Fruit fly (Drosophila melanogaster) whole organism, embryonic: Measurements from ENCODE around the gene CG14395.
A peak's percentile ranks its signal among the peaks of the same experiment; 100 is the strongest.

Source experiments
- Abd-B ChIP-seq: fragments of 200-800 bp; sonication (Bioruptor generic); optimal IDR thresholded peaks from 2 replicates; lab custom pipeline; 2018; ENCODE audit warnings: missing biosample characterization, mild to moderate bottlenecking, missing genetic modification characterization, moderate library complexity
- CG10543 ChIP-seq: fragments of 200-800 bp; sonication (Bioruptor generic); optimal IDR thresholded peaks from 3 replicates; lab custom pipeline; 2017; ENCODE audit warnings: missing biosample characterization, mild to moderate bottlenecking, missing genetic modification characterization, moderate library complexity
- CG1233 ChIP-seq: fragments of 200-800 bp; sonication (Bioruptor generic); optimal IDR thresholded peaks from 4 replicates; lab custom pipeline; 2018; ENCODE audit warnings: missing biosample characterization, mild to moderate bottlenecking, missing genetic modification characterization
- CG12391 ChIP-seq: fragments of 200-800 bp; sonication (Bioruptor generic); optimal IDR thresholded peaks from 3 replicates; lab custom pipeline; 2018; ENCODE audit warnings: missing biosample characterization, mild to moderate bottlenecking, missing genetic modification characterization, moderate library complexity
- CG1602 ChIP-seq: fragments of 200-800 bp; sonication (Bioruptor generic); optimal IDR thresholded peaks from 3 replicates; lab custom pipeline; 2016; ENCODE audit warnings: missing biosample characterization, missing genetic modification characterization
- CG17612 ChIP-seq: fragments of 200-800 bp; sonication (Bioruptor generic); IDR thresholded peaks from 2 replicates; pipeline ENCODE4 v1.3.6; 2022; ENCODE audit warnings: missing biosample characterization, missing genetic modification characterization
- CG2712 ChIP-seq: fragments of 200-800 bp; optimal IDR thresholded peaks from 3 replicates; lab custom pipeline; 2019; ENCODE audit warnings: missing biosample characterization, mild to moderate bottlenecking, missing genetic modification characterization, moderate library complexity
- CG3065 ChIP-seq: fragments of 200-800 bp; sonication (Bioruptor generic); optimal IDR thresholded peaks from 2 replicates; lab custom pipeline; 2016; ENCODE audit warnings: missing biosample characterization, missing genetic modification characterization
- CG3163 ChIP-seq: fragments of 200-800 bp; sonication (Bioruptor generic); optimal IDR thresholded peaks from 3 replicates; lab custom pipeline; 2016; ENCODE audit warnings: missing biosample characterization, missing genetic modification characterization
- CG32532 ChIP-seq: fragments of 200-800 bp; sonication (Bioruptor generic); IDR thresholded peaks from 2 replicates; pipeline ENCODE4 v1.3.6; 2022; ENCODE audit warnings: missing biosample characterization, missing genetic modification characterization
- CG33213 ChIP-seq: fragments of 200-800 bp; sonication (Bioruptor generic); optimal IDR thresholded peaks from 3 replicates; lab custom pipeline; 2016; ENCODE audit warnings: missing biosample characterization, missing genetic modification characterization
- CG4404 ChIP-seq: fragments of 200-800 bp; sonication (Bioruptor generic); IDR thresholded peaks from 2 replicates; pipeline ENCODE4 v1.3.6; 2022; ENCODE audit warnings: missing biosample characterization, missing genetic modification characterization
- CG4424 ChIP-seq: fragments of 200-800 bp; sonication (Bioruptor generic); optimal IDR thresholded peaks from 3 replicates; lab custom pipeline; 2016; ENCODE audit warnings: missing biosample characterization, missing genetic modification characterization
- CG4820 ChIP-seq: fragments of 200-800 bp; sonication (Bioruptor generic); optimal IDR thresholded peaks from 3 replicates; lab custom pipeline; 2016; ENCODE audit warnings: missing biosample characterization, missing genetic modification characterization
- CG6654 ChIP-seq: fragments of 200-800 bp; sonication (Bioruptor generic); optimal IDR thresholded peaks from 2 replicates; lab custom pipeline; 2017; ENCODE audit warnings: missing biosample characterization, mild to moderate bottlenecking, missing genetic modification characterization
- CG8359 ChIP-seq: fragments of 200-800 bp; sonication (Bioruptor generic); optimal IDR thresholded peaks from 2 replicates; lab custom pipeline; 2017; ENCODE audit warnings: missing biosample characterization, mild to moderate bottlenecking, missing genetic modification characterization, borderline replicate concordance
- CG8478 ChIP-seq: fragments of >200 bp; optimal IDR thresholded peaks from 2 replicates; lab custom pipeline; 2018
- CG8944 ChIP-seq: fragments of 200-800 bp; sonication (Bioruptor generic); optimal IDR thresholded peaks from 3 replicates; lab custom pipeline; 2016; ENCODE audit warnings: missing biosample characterization, missing genetic modification characterization
- CG9817 ChIP-seq: fragments of 200-800 bp; sonication (Bioruptor generic); optimal IDR thresholded peaks from 2 replicates; lab custom pipeline; 2018; ENCODE audit warnings: missing biosample characterization, mild to moderate bottlenecking, missing genetic modification characterization, moderate library complexity
- CoRest ChIP-seq: fragments of 200-800 bp; sonication (Bioruptor generic); optimal IDR thresholded peaks from 3 replicates; lab custom pipeline; 2018; ENCODE audit warnings: missing biosample characterization, mild to moderate bottlenecking, missing genetic modification characterization, moderate library complexity
- Deaf1 ChIP-seq: fragments of 200-800 bp; optimal IDR thresholded peaks from 3 replicates; lab custom pipeline; 2019; ENCODE audit warnings: missing biosample characterization, mild to moderate bottlenecking, missing genetic modification characterization, moderate library complexity
- Doc3 ChIP-seq: fragments of 200-800 bp; sonication (Bioruptor generic); IDR thresholded peaks from 3 replicates; pipeline ENCODE4 v1.3.6; 2022; ENCODE audit warnings: missing biosample characterization, missing genetic modification characterization; ENCODE audit not compliant: partially characterized antibody
- HLH3B ChIP-seq: fragments of 200-800 bp; sonication (Bioruptor generic); IDR thresholded peaks from 2 replicates; pipeline ENCODE4 v1.3.6; 2022; ENCODE audit warnings: missing biosample characterization, missing genetic modification characterization
- HLH4C ChIP-seq: fragments of 200-800 bp; sonication (Bioruptor generic); IDR thresholded peaks from 3 replicates; pipeline ENCODE4 v1.3.6; 2022; ENCODE audit warnings: missing biosample characterization, missing genetic modification characterization; ENCODE audit not compliant: partially characterized antibody
- Hr51 ChIP-seq, 2 experiments: fragments of 200-800 bp; sonication (Bioruptor generic); optimal IDR thresholded peaks; 2 replicates in 1 of 2; 3 replicates in 1 of 2; lab custom pipeline; 2016 to 2018; ENCODE audit warnings: missing biosample characterization in 2 of 2, missing genetic modification characterization in 2 of 2, mild to moderate bottlenecking in 1 of 2, moderate library complexity in 1 of 2
- Hsf ChIP-seq: fragments of 200-800 bp; sonication (Bioruptor generic); optimal IDR thresholded peaks from 3 replicates; lab custom pipeline; 2016; ENCODE audit warnings: missing biosample characterization, missing genetic modification characterization
- Lhr ChIP-seq: fragments of 200-800 bp; sonication (Bioruptor generic); optimal IDR thresholded peaks from 3 replicates; lab custom pipeline; 2017; ENCODE audit warnings: mild to moderate bottlenecking, missing biosample characterization, missing genetic modification reagents, missing genetic modification characterization
- Rfx ChIP-seq: fragments of 200-800 bp; sonication (Bioruptor generic); IDR thresholded peaks from 2 replicates; pipeline ENCODE4 v1.3.6; 2022; ENCODE audit warnings: missing biosample characterization, missing genetic modification characterization
- Sry-δ ChIP-seq: fragments of 200-800 bp; sonication (Bioruptor generic); optimal IDR thresholded peaks from 2 replicates; lab custom pipeline; 2016; ENCODE audit warnings: missing biosample characterization, missing genetic modification characterization
- Xrp1 ChIP-seq: fragments of 200-800 bp; sonication (Bioruptor generic); IDR thresholded peaks from 2 replicates; pipeline ENCODE4 v1.3.6; 2022; ENCODE audit warnings: missing biosample characterization, missing genetic modification characterization
- ash1 ChIP-seq: fragments of 200-800 bp; sonication (Bioruptor generic); optimal IDR thresholded peaks from 2 replicates; lab custom pipeline; 2018; ENCODE audit warnings: missing biosample characterization, mild to moderate bottlenecking, missing genetic modification characterization
- bab2 ChIP-seq: fragments of 200-800 bp; sonication (Bioruptor generic); optimal IDR thresholded peaks from 2 replicates; lab custom pipeline; 2016; ENCODE audit warnings: missing biosample characterization, missing genetic modification characterization
- cad ChIP-seq: fragments of >200 bp; optimal IDR thresholded peaks from 2 replicates; lab custom pipeline; 2017; ENCODE audit warnings: missing biosample characterization, missing genetic modification characterization
- chif ChIP-seq, 2 experiments: fragments of 200-800 bp; sonication (Bioruptor generic); optimal IDR thresholded peaks; 3 replicates each; lab custom pipeline; 2016; ENCODE audit warnings: missing biosample characterization in 2 of 2, missing genetic modification characterization in 2 of 2
- ci ChIP-seq: fragments of 200-800 bp; sonication (Bioruptor generic); IDR thresholded peaks from 3 replicates; pipeline ENCODE4 v1.3.6; 2022; ENCODE audit warnings: missing biosample characterization, missing genetic modification characterization
- corto ChIP-seq: fragments of 200-800 bp; sonication (Bioruptor generic); optimal IDR thresholded peaks from 2 replicates; lab custom pipeline; 2016; ENCODE audit warnings: missing biosample characterization, mild to moderate bottlenecking, missing genetic modification characterization, moderate library complexity
- dimm ChIP-seq: fragments of 200-800 bp; sonication (Bioruptor generic); IDR thresholded peaks from 2 replicates; pipeline ENCODE4 v1.3.6; 2022; ENCODE audit warnings: missing biosample characterization, missing genetic modification characterization
- dysf ChIP-seq: fragments of 200-800 bp; sonication (Bioruptor generic); IDR thresholded peaks from 3 replicates; pipeline ENCODE4 v1.3.6; 2022; ENCODE audit warnings: missing biosample characterization, missing genetic modification characterization
- hb ChIP-seq: fragments of 200-800 bp; sonication (Bioruptor generic); IDR thresholded peaks from 3 replicates; pipeline ENCODE4 v1.3.6; 2022; ENCODE audit warnings: missing biosample characterization, missing genetic modification characterization; ENCODE audit not compliant: partially characterized antibody
- knrl ChIP-seq: fragments of 200-800 bp; sonication (Bioruptor generic); IDR thresholded peaks from 3 replicates; pipeline ENCODE4 v1.3.6; 2022; ENCODE audit warnings: missing biosample characterization, missing genetic modification characterization; ENCODE audit not compliant: partially characterized antibody
- lab ChIP-seq: fragments of 200-800 bp; sonication (Bioruptor generic); optimal IDR thresholded peaks from 3 replicates; lab custom pipeline; 2017; ENCODE audit warnings: missing biosample characterization, missing genetic modification characterization, mild to moderate bottlenecking, moderate library complexity, missing genetic modification reagents
- nerfin-2 ChIP-seq: fragments of 200-800 bp; sonication (Bioruptor generic); IDR thresholded peaks from 2 replicates; pipeline ENCODE4 v1.3.6; 2022; ENCODE audit warnings: missing biosample characterization, missing genetic modification characterization; ENCODE audit not compliant: partially characterized antibody
- pb ChIP-seq: fragments of 200-800 bp; sonication (Bioruptor generic); optimal IDR thresholded peaks from 3 replicates; lab custom pipeline; 2016; ENCODE audit warnings: missing biosample characterization, missing genetic modification characterization
- pho ChIP-seq: fragments of 200-800 bp; sonication (Bioruptor generic); optimal IDR thresholded peaks from 2 replicates; lab custom pipeline; 2016; ENCODE audit warnings: missing biosample characterization, missing genetic modification characterization
- slou ChIP-seq: fragments of 200-800 bp; sonication (Bioruptor generic); optimal IDR thresholded peaks from 3 replicates; lab custom pipeline; 2016; ENCODE audit warnings: missing biosample characterization, missing genetic modification characterization
- so ChIP-seq: fragments of 200-800 bp; sonication (Bioruptor generic); IDR thresholded peaks from 3 replicates; pipeline ENCODE4 v1.3.6; 2022; ENCODE audit warnings: missing biosample characterization, missing genetic modification characterization
- tio ChIP-seq: fragments of 200-800 bp; sonication (Bioruptor generic); optimal IDR thresholded peaks from 2 replicates; lab custom pipeline; 2017; ENCODE audit warnings: missing biosample characterization, missing genetic modification characterization, inconsistent platforms
- tup ChIP-seq: fragments of 200-800 bp; sonication (Bioruptor generic); optimal IDR thresholded peaks from 2 replicates; lab custom pipeline; 2016; ENCODE audit warnings: missing biosample characterization, mild to moderate bottlenecking, missing genetic modification characterization, moderate library complexity
- unpg ChIP-seq: fragments of 200-800 bp; sonication (Bioruptor generic); optimal IDR thresholded peaks from 3 replicates; lab custom pipeline; 2018; ENCODE audit warnings: missing biosample characterization, mild to moderate bottlenecking, missing genetic modification characterization, moderate library complexity
- wor ChIP-seq: fragments of 200-800 bp; sonication (Bioruptor generic); IDR thresholded peaks from 2 replicates; pipeline ENCODE4 v1.3.6; 2022; ENCODE audit warnings: missing biosample characterization, missing genetic modification characterization
- yki ChIP-seq: fragments of >200 bp; optimal IDR thresholded peaks from 3 replicates; lab custom pipeline; 2018
- zfh1 ChIP-seq: fragments of 200-800 bp; sonication (Bioruptor generic); IDR thresholded peaks from 3 replicates; pipeline ENCODE4 v1.3.6; 2022; ENCODE audit warnings: missing biosample characterization, missing genetic modification characterization

CG14395 gene

dm6 chr3R:12627691-12628148 is 34.9 kb upstream of the CG14395 start, which contains the start of the genes Vha55 and Snx3 (continued):
- TF ChIP-seq CG4424 (GFP tag; lab: Kevin White, UChicago), result peak; percentile 63
- peak; percentile 99 for TF ChIP-seq Lhr (GFP tag; lab: Kevin White, UChicago)
- no peak for TF ChIP-seq tio (GFP tag; lab: Kevin White, UChicago)
- TF ChIP-seq CG2712 (tag; lab: Kevin White, UChicago), result peak; percentile 54
- peak; percentile 71 for TF ChIP-seq CG10543 (GFP tag; lab: Kevin White, UChicago)
- no peak for TF ChIP-seq ci (GFP tag; lab: Robert Waterston, UW)
- no peak for TF ChIP-seq CG6654
- no peak for TF ChIP-seq HLH3B (GFP tag; lab: Robert Waterston, UW)
- TF ChIP-seq cad, result no peak
- peak; percentile 71 for TF ChIP-seq CG9817
- TF ChIP-seq unpg (GFP tag; lab: Kevin White, UChicago), result peak; percentile 46
- TF ChIP-seq tup (GFP tag; lab: Kevin White, UChicago), result peak; percentile 33
- TF ChIP-seq Xrp1 (GFP tag; lab: Robert Waterston, UW), result no peak
- TF ChIP-seq slou (GFP tag; lab: Kevin White, UChicago), result peak; percentile 64
- TF ChIP-seq CG32532 (GFP tag; lab: Robert Waterston, UW), result no peak
- TF ChIP-seq CG3163 (GFP tag; lab: Kevin White, UChicago), result peak; percentile 80
- peak; percentile 67 for TF ChIP-seq CG3065 (GFP tag; lab: Kevin White, UChicago)
- TF ChIP-seq pb (GFP tag; lab: Kevin White, UChicago), result peak; percentile 73
- no peak for TF ChIP-seq Rfx
- TF ChIP-seq nerfin-2 (GFP tag; lab: Robert Waterston, UW), result no peak
- TF ChIP-seq bab2 (GFP tag; lab: Kevin White, UChicago), result peak; percentile 85
- no peak for TF ChIP-seq Doc3
- peak; percentile 60 for TF ChIP-seq CG1602
- TF ChIP-seq CG4404 (GFP tag; lab: Robert Waterston, UW), result no peak
- TF ChIP-seq chif (GFP tag; optimal IDR thresholded peaks at IDR 0.05; lab: Kevin White, UChicago), result peak; percentile 67 to 73
- peak; percentile 63 for TF ChIP-seq Abd-B
- peak; percentile 14 for TF ChIP-seq yki
- TF ChIP-seq lab (GFP tag; lab: Kevin White, UChicago), result peak; percentile 86
- peak; percentile 68 for TF ChIP-seq CG4820
- no peak for TF ChIP-seq dysf (GFP tag; lab: Robert Waterston, UW)
- no peak for TF ChIP-seq Deaf1 (tag; lab: Kevin White, UChicago)
- TF ChIP-seq CG1233 (GFP tag; lab: Kevin White, UChicago), result peak; percentile 32
- TF ChIP-seq corto (GFP tag; lab: Kevin White, UChicago), result no peak
- no peak for TF ChIP-seq HLH4C
- no peak for TF ChIP-seq knrl
- TF ChIP-seq pho (GFP tag; lab: Kevin White, UChicago), result peak; percentile 85
- TF ChIP-seq CG8478 (lab: Kevin White, UChicago), result peak; percentile 82
- TF ChIP-seq Sry-δ (GFP tag; lab: Kevin White, UChicago), result peak; percentile 97
- TF ChIP-seq dimm (GFP tag; lab: Robert Waterston, UW), result no peak
- peak; percentile 68 for TF ChIP-seq CG12391
- TF ChIP-seq so (GFP tag; lab: Robert Waterston, UW), result no peak
- TF ChIP-seq CG33213 (GFP tag; lab: Kevin White, UChicago), result peak; percentile 98
- no peak for TF ChIP-seq CG8359 (GFP tag; lab: Kevin White, UChicago)
- TF ChIP-seq CG8944, result peak; percentile 84
- TF ChIP-seq CoRest (tag; lab: Kevin White, UChicago), result peak; percentile 47
- TF ChIP-seq Hr51 (GFP tag; optimal IDR thresholded peaks at IDR 0.05; lab: Kevin White, UChicago), result peak; percentile 23 to 81
- no peak for TF ChIP-seq CG17612 (GFP tag; lab: Robert Waterston, UW)
- TF ChIP-seq ash1 (GFP tag; lab: Kevin White, UChicago), result peak; percentile 82
- TF ChIP-seq zfh1, result no peak
- no peak for TF ChIP-seq wor
- TF ChIP-seq Hsf (GFP tag; lab: Kevin White, UChicago), result peak; percentile 83
- TF ChIP-seq hb, result no peak
